Worm (Caenorhabditis elegans) whole organism, L1 larva: ENCODE measurements around the gene alh-12.

Experiments used
- C16A3.4 ChIP-seq: fragments of 150-350 bp; optimal IDR thresholded peaks from 2 replicates; lab custom pipeline; 2014; ENCODE audit warnings: missing biosample characterization, missing genetic modification characterization
- F16B12.6 ChIP-seq: fragments of 150-350 bp; optimal IDR thresholded peaks from 2 replicates; lab custom pipeline; 2014; ENCODE audit warnings: missing biosample characterization, missing genetic modification characterization
- Y116A8C.19 ChIP-seq: sonication (generic microtip); optimal IDR thresholded peaks from 2 replicates; lab custom pipeline; 2016; ENCODE audit warnings: missing compliant biosample characterization, missing genetic modification characterization, borderline replicate concordance
- aha-1 ChIP-seq: fragments of 150-350 bp; optimal IDR thresholded peaks from 2 replicates; lab custom pipeline; 2014; ENCODE audit warnings: missing biosample characterization, missing genetic modification characterization
- alr-1 ChIP-seq: fragments of 200-800 bp; sonication (Bioruptor generic); optimal IDR thresholded peaks from 2 replicates; lab custom pipeline; 2018; ENCODE audit warnings: borderline replicate concordance, mild to moderate bottlenecking, missing genetic modification characterization, missing compliant biosample characterization
- ama-1 ChIP-seq: fragments of 150-350 bp; optimal IDR thresholded peaks from 2 replicates; lab custom pipeline; 2014
- blmp-1 ChIP-seq: fragments of 150-350 bp; optimal IDR thresholded peaks from 2 replicates; lab custom pipeline; 2014; ENCODE audit warnings: missing biosample characterization, missing genetic modification characterization
- ceh-8 ChIP-seq: fragments of 200-800 bp; sonication (Bioruptor generic); optimal IDR thresholded peaks from 2 replicates; lab custom pipeline; 2018; ENCODE audit warnings: mild to moderate bottlenecking, missing genetic modification characterization, moderate library complexity, missing compliant biosample characterization
- ceh-82 ChIP-seq, 3 experiments: fragments of 150-350 bp in 1 of 3; sonication (generic microtip) in 2 of 3; optimal IDR thresholded peaks; 2 replicates each; lab custom pipeline; 2014 to 2017; ENCODE audit warnings: missing biosample characterization in 3 of 3, missing genetic modification characterization in 3 of 3
- ceh-88 ChIP-seq: fragments of 200-800 bp; sonication (Bioruptor generic); IDR thresholded peaks from 2 replicates; pipeline ENCODE4 v1.3.6; 2022; ENCODE audit warnings: missing genetic modification characterization, missing compliant biosample characterization
- ceh-90 ChIP-seq: sonication (generic microtip); optimal IDR thresholded peaks from 2 replicates; lab custom pipeline; 2016; ENCODE audit warnings: missing genetic modification characterization, missing compliant biosample characterization
- ces-1 ChIP-seq: fragments of 150-350 bp; optimal IDR thresholded peaks from 2 replicates; lab custom pipeline; 2014; ENCODE audit warnings: missing biosample characterization, missing genetic modification reagents, missing genetic modification characterization
- dsc-1 ChIP-seq: sonication (generic microtip); optimal IDR thresholded peaks from 2 replicates; lab custom pipeline; 2016; ENCODE audit warnings: mild to moderate bottlenecking, missing genetic modification characterization, missing compliant biosample characterization
- egl-13 ChIP-seq: sonication (generic microtip); optimal IDR thresholded peaks from 2 replicates; lab custom pipeline; 2016; ENCODE audit warnings: missing genotype, missing genetic modification reagents, missing genetic modification characterization, missing compliant biosample characterization
- ets-5 ChIP-seq: fragments of 200-800 bp; sonication (Bioruptor generic); IDR thresholded peaks from 2 replicates; pipeline ENCODE4 v1.3.6; 2022; ENCODE audit warnings: missing genetic modification characterization, missing compliant biosample characterization
- fkh-4 ChIP-seq: sonication (generic microtip); optimal IDR thresholded peaks from 2 replicates; lab custom pipeline; 2016; ENCODE audit warnings: missing compliant biosample characterization, missing genetic modification characterization, borderline replicate concordance
- fkh-8 ChIP-seq: sonication (generic microtip); optimal IDR thresholded peaks from 2 replicates; lab custom pipeline; 2016; ENCODE audit warnings: mild to moderate bottlenecking, missing genetic modification characterization, missing compliant biosample characterization
- fos-1 ChIP-seq: fragments of 150-350 bp; optimal IDR thresholded peaks from 2 replicates; lab custom pipeline; 2014; ENCODE audit warnings: missing biosample characterization, missing genetic modification characterization
- grh-1 ChIP-seq: fragments of 200-800 bp; sonication (Bioruptor generic); IDR thresholded peaks from 2 replicates; pipeline ENCODE4 v1.3.6; 2022; ENCODE audit warnings: missing genetic modification reagents, missing genetic modification characterization, missing compliant biosample characterization
- hlh-4 ChIP-seq: sonication (generic microtip); optimal IDR thresholded peaks from 2 replicates; lab custom pipeline; 2016; ENCODE audit warnings: mild to moderate bottlenecking, missing genetic modification characterization, missing compliant biosample characterization
- irx-1 ChIP-seq: sonication (generic microtip); optimal IDR thresholded peaks from 2 replicates; lab custom pipeline; 2016; ENCODE audit warnings: missing genetic modification characterization, missing compliant biosample characterization
- lin-14 ChIP-seq: fragments of 200-800 bp; sonication (Bioruptor generic); optimal IDR thresholded peaks from 2 replicates; lab custom pipeline; 2018; ENCODE audit warnings: mild to moderate bottlenecking, missing genetic modification characterization, moderate library complexity, missing compliant biosample characterization
- lin-15B ChIP-seq: fragments of 150-350 bp; sonication (generic microtip); optimal IDR thresholded peaks from 3 replicates; lab custom pipeline; 2014; ENCODE audit warnings: missing biosample characterization, missing genetic modification characterization
- lin-35 ChIP-seq, 2 experiments: fragments of 150-350 bp; optimal IDR thresholded peaks; 2 replicates each; lab custom pipeline; 2014; ENCODE audit warnings: missing biosample characterization in 2 of 2, missing genetic modification characterization in 2 of 2, missing genetic modification reagents in 2 of 2
- lin-39 ChIP-seq: fragments of 150-350 bp; optimal IDR thresholded peaks from 2 replicates; lab custom pipeline; 2014; ENCODE audit warnings: missing biosample characterization, missing genetic modification reagents, missing genetic modification characterization
- lir-3 ChIP-seq: sonication (generic microtip); optimal IDR thresholded peaks from 2 replicates; lab custom pipeline; 2016; ENCODE audit warnings: mild to moderate bottlenecking, missing genetic modification characterization, moderate library complexity, missing compliant biosample characterization; ENCODE audit not compliant: poor library complexity
- lsy-2 ChIP-seq, 2 experiments: fragments of 150-350 bp; optimal IDR thresholded peaks; 2 replicates each; lab custom pipeline; 2014; ENCODE audit warnings: missing biosample characterization in 2 of 2, missing genetic modification characterization in 2 of 2
- mab-9 ChIP-seq: fragments of 200-800 bp; sonication (Bioruptor generic); IDR thresholded peaks from 2 replicates; pipeline ENCODE4 v1.3.6; 2022; ENCODE audit warnings: missing genetic modification reagents, missing genetic modification characterization, missing compliant biosample characterization
- mdl-1 ChIP-seq, 2 experiments: fragments of 150-350 bp; optimal IDR thresholded peaks; 2 replicates each; lab custom pipeline; 2014 to 2017; ENCODE audit warnings: missing biosample characterization in 2 of 2, missing genetic modification characterization in 2 of 2, inconsistent platforms in 1 of 2
- mef-2 ChIP-seq: fragments of 150-350 bp; optimal IDR thresholded peaks from 2 replicates; lab custom pipeline; 2014; ENCODE audit warnings: missing biosample characterization, missing genetic modification characterization
- nhr-11 ChIP-seq: fragments of 150-350 bp; optimal IDR thresholded peaks from 2 replicates; lab custom pipeline; 2014; ENCODE audit warnings: missing biosample characterization, missing genetic modification characterization
- nhr-12 ChIP-seq: sonication (generic microtip); optimal IDR thresholded peaks from 2 replicates; lab custom pipeline; 2017; ENCODE audit warnings: missing biosample characterization, missing genetic modification characterization
- nhr-20 ChIP-seq: sonication (generic microtip); optimal IDR thresholded peaks from 2 replicates; lab custom pipeline; 2016; ENCODE audit warnings: mild to moderate bottlenecking, missing genetic modification characterization, missing compliant biosample characterization
- nhr-28 ChIP-seq: fragments of 150-350 bp; optimal IDR thresholded peaks from 2 replicates; lab custom pipeline; 2014; ENCODE audit warnings: missing biosample characterization, missing genetic modification characterization
- nhr-77 ChIP-seq: fragments of 150-350 bp; optimal IDR thresholded peaks from 2 replicates; lab custom pipeline; 2014; ENCODE audit warnings: missing biosample characterization, missing genetic modification characterization
- nhr-84 ChIP-seq: sonication (generic microtip); optimal IDR thresholded peaks from 2 replicates; lab custom pipeline; 2017; ENCODE audit warnings: missing biosample characterization, missing genetic modification characterization
- pax-3 ChIP-seq: fragments of 200-800 bp; sonication (Bioruptor generic); optimal IDR thresholded peaks from 2 replicates; lab custom pipeline; 2018; ENCODE audit warnings: mild to moderate bottlenecking, missing genetic modification characterization, moderate library complexity, missing compliant biosample characterization
- pqm-1 ChIP-seq: sonication (generic microtip); optimal IDR thresholded peaks from 3 replicates; lab custom pipeline; 2017; ENCODE audit warnings: missing biosample characterization, missing genetic modification characterization
- rnt-1 ChIP-seq: sonication (generic microtip); optimal IDR thresholded peaks from 2 replicates; lab custom pipeline; 2016; ENCODE audit warnings: mild to moderate bottlenecking, missing genetic modification characterization, moderate library complexity, missing compliant biosample characterization
- skn-1 ChIP-seq: fragments of 150-350 bp; optimal IDR thresholded peaks from 2 replicates; lab custom pipeline; 2014; ENCODE audit warnings: missing biosample characterization, missing genetic modification characterization
- sox-4 ChIP-seq: sonication (generic microtip); optimal IDR thresholded peaks from 2 replicates; lab custom pipeline; 2016; ENCODE audit warnings: missing genetic modification characterization, missing compliant biosample characterization
- sup-37 ChIP-seq: fragments of 200-800 bp; sonication (Bioruptor generic); optimal IDR thresholded peaks from 2 replicates; lab custom pipeline; 2018; ENCODE audit warnings: mild to moderate bottlenecking, missing genetic modification characterization, missing compliant biosample characterization
- swsn-7 ChIP-seq: sonication (generic microtip); optimal IDR thresholded peaks from 2 replicates; lab custom pipeline; 2016; ENCODE audit warnings: missing genetic modification characterization, missing compliant biosample characterization
- tbx-2 ChIP-seq: sonication (generic microtip); optimal IDR thresholded peaks from 2 replicates; lab custom pipeline; 2016; ENCODE audit warnings: missing genetic modification characterization, missing compliant biosample characterization
- tlp-1 ChIP-seq: fragments of 150-350 bp; optimal IDR thresholded peaks from 2 replicates; lab custom pipeline; 2014; ENCODE audit warnings: missing biosample characterization, missing genetic modification characterization
- unc-30 ChIP-seq: sonication (generic microtip); optimal IDR thresholded peaks from 2 replicates; lab custom pipeline; 2017; ENCODE audit warnings: missing biosample characterization, missing genetic modification characterization
- unc-86 ChIP-seq: sonication (generic microtip); optimal IDR thresholded peaks from 2 replicates; lab custom pipeline; 2016; ENCODE audit warnings: missing genetic modification characterization, missing compliant biosample characterization
- unc-98 ChIP-seq: fragments of 200-800 bp; sonication (Bioruptor generic); IDR thresholded peaks from 2 replicates; pipeline ENCODE4 v1.3.6; 2022; ENCODE audit warnings: missing genetic modification characterization, missing compliant biosample characterization
- xbp-1 ChIP-seq: sonication (generic microtip); optimal IDR thresholded peaks from 2 replicates; lab custom pipeline; 2016; ENCODE audit warnings: missing genetic modification characterization, missing compliant biosample characterization
- zag-1 ChIP-seq: fragments of 150-350 bp; optimal IDR thresholded peaks from 2 replicates; lab custom pipeline; 2014; ENCODE audit warnings: missing biosample characterization, missing genetic modification characterization
- zip-4 ChIP-seq: fragments of 200-800 bp; sonication (Bioruptor generic); optimal IDR thresholded peaks from 2 replicates; lab custom pipeline; 2018; ENCODE audit warnings: mild to moderate bottlenecking, missing genetic modification characterization, moderate library complexity, missing compliant biosample characterization
- ztf-11 ChIP-seq, 2 experiments: sonication (generic microtip); optimal IDR thresholded peaks; 2 replicates each; lab custom pipeline; 2016 to 2017; ENCODE audit warnings: missing genetic modification characterization in 2 of 2, missing biosample characterization in 1 of 2, missing compliant biosample characterization in 1 of 2
- ztf-4 ChIP-seq: fragments of 150-350 bp; optimal IDR thresholded peaks from 2 replicates; lab custom pipeline; 2014; ENCODE audit warnings: missing biosample characterization, missing genetic modification characterization

The alh-12 gene

ce11 chrIII:7488303-7488702 is 34.4 kb downstream of the alh-12 start (continued):
- TF ChIP-seq ztf-4 (tag; lab: Kevin White, UChicago), result no peak
- TF ChIP-seq mef-2 (tag; lab: Kevin White, UChicago), result no peak
- no peak for TF ChIP-seq lin-15B
- no peak for TF ChIP-seq lin-39 (tag; lab: Kevin White, UChicago)
- TF ChIP-seq tbx-2 (tag; lab: Kevin White, UChicago), result peak; percentile 37
- TF ChIP-seq unc-86 (tag; lab: Kevin White, UChicago), result no peak
- peak; percentile 22 to 47 for TF ChIP-seq lsy-2 (tag; optimal IDR thresholded peaks at IDR 0.05; lab: Kevin White, UChicago)
- peak; percentile 94 for TF ChIP-seq lin-14 (GFP tag; lab: Kevin White, UChicago)
- no peak for TF ChIP-seq mab-9
- TF ChIP-seq unc-98 (GFP tag; lab: Robert Waterston, UW), result no peak
- TF ChIP-seq nhr-77 (tag; lab: Kevin White, UChicago), result peak; percentile 15
- no peak for TF ChIP-seq unc-30
- no peak for TF ChIP-seq irx-1 (tag; lab: Kevin White, UChicago)
- no peak for TF ChIP-seq mdl-1 (tag; optimal IDR thresholded peaks at IDR 0.05; lab: Kevin White, UChicago)
- TF ChIP-seq ces-1, result no peak
- no peak for TF ChIP-seq hlh-4 (tag; lab: Kevin White, UChicago)
- TF ChIP-seq ceh-90 (tag; lab: Kevin White, UChicago), result no peak
- no peak for TF ChIP-seq grh-1 (GFP tag; lab: Robert Waterston, UW)
- no peak for TF ChIP-seq rnt-1 (tag; lab: Kevin White, UChicago)
- TF ChIP-seq alr-1 (tag; lab: Kevin White, UChicago), result no peak
- no peak for TF ChIP-seq ets-5
- no peak for TF ChIP-seq nhr-12 (tag; lab: Kevin White, UChicago)
- no peak for TF ChIP-seq ceh-8
- TF ChIP-seq ztf-11 (tag; optimal IDR thresholded peaks at IDR 0.05; lab: Kevin White, UChicago), result no peak
- no peak for TF ChIP-seq ceh-88 (GFP tag; lab: Robert Waterston, UW)
- TF ChIP-seq skn-1 (tag; lab: Kevin White, UChicago), result no peak
- no peak for TF ChIP-seq nhr-28 (tag; lab: Kevin White, UChicago)
- TF ChIP-seq blmp-1 (tag; lab: Kevin White, UChicago), result peak; percentile 91
- no peak for TF ChIP-seq pax-3 (tag; lab: Kevin White, UChicago)
- TF ChIP-seq zip-4, result no peak
- TF ChIP-seq F16B12.6 (tag; lab: Kevin White, UChicago), result no peak
- no peak for TF ChIP-seq zag-1 (tag; lab: Kevin White, UChicago)
- peak; percentile 78 for TF ChIP-seq nhr-20
- TF ChIP-seq lir-3 (tag; lab: Kevin White, UChicago), result no peak
- TF ChIP-seq sup-37 (GFP tag; lab: Kevin White, UChicago), result no peak
- TF ChIP-seq nhr-84 (tag; lab: Kevin White, UChicago), result no peak
- no peak for TF ChIP-seq tlp-1 (tag; lab: Kevin White, UChicago)
- TF ChIP-seq dsc-1 (tag; lab: Kevin White, UChicago), result no peak
- TF ChIP-seq nhr-11 (tag; lab: Kevin White, UChicago), result no peak
- no peak for TF ChIP-seq ama-1 (lab: Kevin White, UChicago)
- peak in 1 of 2 experiments; percentile 12 for TF ChIP-seq lin-35 (GFP tag; optimal IDR thresholded peaks at IDR 0.05; lab: Kevin White, UChicago)
- no peak for TF ChIP-seq egl-13
- peak; percentile 36 for TF ChIP-seq C16A3.4 (tag; lab: Kevin White, UChicago)
- TF ChIP-seq swsn-7 (tag; lab: Kevin White, UChicago), result no peak
- no peak for TF ChIP-seq fkh-8 (tag; lab: Kevin White, UChicago)
- TF ChIP-seq pqm-1 (tag; lab: Kevin White, UChicago), result no peak
- TF ChIP-seq ceh-82 (tag; optimal IDR thresholded peaks at IDR 0.05; lab: Kevin White, UChicago), result no peak
- TF ChIP-seq fkh-4 (tag; lab: Kevin White, UChicago), result no peak
- TF ChIP-seq Y116A8C.19 (tag; lab: Kevin White, UChicago), result no peak
- peak; percentile 5 for TF ChIP-seq xbp-1 (tag; lab: Kevin White, UChicago)
- no peak for TF ChIP-seq aha-1 (tag; lab: Kevin White, UChicago)
- no peak for TF ChIP-seq fos-1 (tag; lab: Kevin White, UChicago)
- TF ChIP-seq sox-4 (tag; lab: Kevin White, UChicago), result no peak
